Worm (Caenorhabditis elegans): ENCODE results near the gene sri-27.

The sri-27 gene

ce11 chrV:1708441-1708840 is 17.0 kb upstream of the sri-27 start, which contains the start of gene srw-99:
Gene srw-99, plus strand, starts transcription at chrV:1708741.
- no peak for TF ChIP-seq mab-5 (tag; optimal IDR thresholded peaks at IDR 0.05)
- no peak for TF ChIP-seq pha-4 (tag; optimal IDR thresholded peaks at IDR 0.05)
- no peak for TF ChIP-seq flh-1 (GFP tag; optimal IDR thresholded peaks at IDR 0.05)

ce11 chrV:1710909-1711308 is 14.5 kb upstream of the sri-27 start, which contains the start of gene srw-100:
Gene srw-100, plus strand, starts transcription at chrV:1711209.
- TF ChIP-seq mep-1 (tag; optimal IDR thresholded peaks at IDR 0.05) (no peak), drap-1 (GFP tag; optimal IDR thresholded peaks at IDR 0.05) (no peak), unc-62 (GFP tag; optimal IDR thresholded peaks at IDR 0.05) (no peak), lin-13 (tag; optimal IDR thresholded peaks at IDR 0.05) (no peak), ceh-83 (GFP tag; optimal IDR thresholded peaks at IDR 0.05) (no peak), sptf-1 (tag; optimal IDR thresholded peaks at IDR 0.05) (no peak), lin-32 (GFP tag; optimal IDR thresholded peaks at IDR 0.05) (no peak), ceh-43 (GFP tag; optimal IDR thresholded peaks at IDR 0.05) (no peak), nhr-237 (tag; optimal IDR thresholded peaks at IDR 0.05) (no peak), elt-3 (tag; optimal IDR thresholded peaks at IDR 0.05) (no peak), ceh-39 (tag; optimal IDR thresholded peaks at IDR 0.05) (no peak), nhr-2 (tag; optimal IDR thresholded peaks at IDR 0.05) (no peak), mls-2 (tag; optimal IDR thresholded peaks at IDR 0.05) (no peak)

- no peak for TF ChIP-seq mab-5 (tag; optimal IDR thresholded peaks at IDR 0.05)
- no peak for TF ChIP-seq flh-1 (GFP tag; optimal IDR thresholded peaks at IDR 0.05)
- TF ChIP-seq ztf-11 (tag; optimal IDR thresholded peaks at IDR 0.05) = no peak
- TF ChIP-seq nhr-2 (tag; optimal IDR thresholded peaks at IDR 0.05) = no peak
- no peak for TF ChIP-seq sem-2 (GFP tag; optimal IDR thresholded peaks at IDR 0.05)
- no peak for TF ChIP-seq cnd-1 (tag; optimal IDR thresholded peaks at IDR 0.05)
- no peak for TF ChIP-seq M03D4.4 (tag; optimal IDR thresholded peaks at IDR 0.05)
These were observed 8.6 kb upstream of the sri-27 start, which contains the start of gene srw-103 for ce11 chrV:1716892-1717291. Gene srw-103, plus strand, starts transcription at chrV:1717192.

- TF ChIP-seq bed-3 (GFP tag; optimal IDR thresholded peaks at IDR 0.05) = no peak
- TF ChIP-seq nhr-12 (tag; optimal IDR thresholded peaks at IDR 0.05) = no peak
- TF ChIP-seq hlh-1 (tag; optimal IDR thresholded peaks at IDR 0.05) = no peak
- TF ChIP-seq ceh-83 (GFP tag; optimal IDR thresholded peaks at IDR 0.05) = no peak
- TF ChIP-seq sem-2 (GFP tag; optimal IDR thresholded peaks at IDR 0.05) = no peak
- no peak for TF ChIP-seq lin-32 (GFP tag; optimal IDR thresholded peaks at IDR 0.05)
- TF ChIP-seq ham-2 (GFP tag; optimal IDR thresholded peaks at IDR 0.05) = no peak
- no peak for TF ChIP-seq nhr-28 (tag; optimal IDR thresholded peaks at IDR 0.05)
- no peak for TF ChIP-seq ztf-11 (tag; optimal IDR thresholded peaks at IDR 0.05)
- no peak for TF ChIP-seq zip-8 (tag; optimal IDR thresholded peaks at IDR 0.05)
- TF ChIP-seq ces-1 (GFP tag; optimal IDR thresholded peaks at IDR 0.05) = no peak
- TF ChIP-seq blmp-1 (tag; optimal IDR thresholded peaks at IDR 0.05) = no peak
- no peak for TF ChIP-seq sptf-1 (tag; optimal IDR thresholded peaks at IDR 0.05)
- no peak for TF ChIP-seq elt-3 (tag; optimal IDR thresholded peaks at IDR 0.05)
- no peak for TF ChIP-seq tbx-8 (GFP tag; optimal IDR thresholded peaks at IDR 0.05)
- TF ChIP-seq mab-5 (tag; optimal IDR thresholded peaks at IDR 0.05) = no peak
These were observed 7.2 kb upstream of the sri-27 start for ce11 chrV:1718232-1718631.

ce11 chrV:1719927-1720326 is 5.5 kb upstream of the sri-27 start, which contains the start of gene srw-102:
Gene srw-102, plus strand, starts transcription at chrV:1720227.
- TF ChIP-seq hlh-1 (tag; optimal IDR thresholded peaks at IDR 0.05) (no peak), sem-2 (GFP tag; optimal IDR thresholded peaks at IDR 0.05) (no peak), flh-1 (GFP tag; optimal IDR thresholded peaks at IDR 0.05) (no peak), ztf-11 (tag; optimal IDR thresholded peaks at IDR 0.05) (no peak), tbx-8 (GFP tag; optimal IDR thresholded peaks at IDR 0.05) (no peak), mep-1 (tag; optimal IDR thresholded peaks at IDR 0.05) (no peak), blmp-1 (tag; optimal IDR thresholded peaks at IDR 0.05) (no peak), mab-5 (tag; optimal IDR thresholded peaks at IDR 0.05) (no peak), nhr-12 (tag; optimal IDR thresholded peaks at IDR 0.05) (no peak), elt-1 (tag; optimal IDR thresholded peaks at IDR 0.05; ENCODE audit: borderline replicate concordance, insufficient read depth) (no peak), unc-62 (GFP tag; optimal IDR thresholded peaks at IDR 0.05) (no peak), ham-2 (GFP tag; optimal IDR thresholded peaks at IDR 0.05) (no peak), nhr-28 (tag; optimal IDR thresholded peaks at IDR 0.05) (no peak), drap-1 (GFP tag; optimal IDR thresholded peaks at IDR 0.05) (no peak), nhr-237 (tag; optimal IDR thresholded peaks at IDR 0.05) (no peak), cnd-1 (tag; optimal IDR thresholded peaks at IDR 0.05) (no peak), ceh-43 (GFP tag; optimal IDR thresholded peaks at IDR 0.05) (no peak), unc-120 (tag; optimal IDR thresholded peaks at IDR 0.05; ENCODE audit: poor library complexity, severe bottlenecking) (no peak), zip-8 (tag; optimal IDR thresholded peaks at IDR 0.05) (no peak), ceh-39 (tag; optimal IDR thresholded peaks at IDR 0.05) (no peak)
